Worm (Caenorhabditis elegans): ENCODE measurements around the gene cln-3.3.

DNA sequence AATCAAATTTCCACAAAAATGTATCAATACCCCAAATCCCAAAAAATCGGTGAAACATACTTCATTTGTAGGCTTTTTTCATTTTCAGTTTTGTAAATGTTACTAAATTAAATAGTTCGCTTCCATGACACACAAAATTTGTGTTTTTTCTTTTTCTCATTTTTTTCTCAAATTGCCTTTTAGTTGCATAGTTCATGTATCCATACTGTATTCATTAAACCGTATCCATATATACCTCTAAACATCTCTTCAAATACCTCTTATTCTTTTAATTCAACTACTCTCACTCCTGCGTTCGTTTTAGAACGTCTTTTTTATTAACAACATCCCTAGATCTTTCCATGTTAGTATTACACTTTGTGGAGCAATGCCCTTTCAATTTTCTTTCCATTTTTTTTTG, 12.1 kb upstream of the cln-3.3 start:
- TF ChIP-seq pes-1 (GFP tag; IDR thresholded peaks at IDR 0.05) (no peak), B0310.2 (tag; optimal IDR thresholded peaks at IDR 0.05) (no peak), aly-1 (tag; optimal IDR thresholded peaks at IDR 0.05) (no peak), ama-1 (optimal IDR thresholded peaks at IDR 0.05) (no peak), ceh-13 (GFP tag; optimal IDR thresholded peaks at IDR 0.05) (no peak), scrt-1 (GFP tag; IDR thresholded peaks at IDR 0.05) (no peak), flt-1 (GFP tag; IDR thresholded peaks at IDR 0.05) (no peak), F13C5.2 (tag; optimal IDR thresholded peaks at IDR 0.05) (no peak), sea-1 (GFP tag; conservative IDR thresholded peaks at IDR 0.05) (no peak), hnd-1 (tag; optimal IDR thresholded peaks at IDR 0.05) (no peak), hmbx-1 (tag; optimal IDR thresholded peaks at IDR 0.05) (no peak), tbx-11 (GFP tag; IDR thresholded peaks at IDR 0.05) (no peak), ets-7 (tag; optimal IDR thresholded peaks at IDR 0.05) (no peak)
